Fruit fly (Drosophila melanogaster) whole organism, wandering third instar larva: ENCODE measurements around the gene Muc68Ca.

ENCODE experiments used
- Dif ChIP-seq: fragments of 200-275, 200-300 bp; sonication (Bioruptor generic); optimal IDR thresholded peaks from 2 replicates; lab custom pipeline; 2018; ENCODE audit warnings: missing biosample characterization, missing genetic modification characterization; ENCODE audit not compliant: partially characterized antibody
- GATAd ChIP-seq: sonication (Bioruptor generic); optimal IDR thresholded peaks from 2 replicates; lab custom pipeline; 2016; ENCODE audit warnings: missing biosample characterization, missing genetic modification characterization
- HLH106 ChIP-seq: fragments of 200-800 bp; optimal IDR thresholded peaks from 3 replicates; lab custom pipeline; 2019; ENCODE audit warnings: missing biosample characterization, mild to moderate bottlenecking, missing genetic modification characterization, moderate library complexity
- Hr83 ChIP-seq: fragments of 200-300 bp; sonication (Bioruptor generic); optimal IDR thresholded peaks from 2 replicates; lab custom pipeline; 2016; ENCODE audit warnings: missing biosample characterization, mild to moderate bottlenecking, missing genetic modification characterization, moderate library complexity; ENCODE audit not compliant: poor library complexity, severe bottlenecking
- Mio ChIP-seq: sonication (Bioruptor generic); optimal IDR thresholded peaks from 2 replicates; lab custom pipeline; 2016; ENCODE audit warnings: missing biosample characterization, missing genetic modification characterization
- dl ChIP-seq, 2 experiments: fragments of 175-275, 200-275 bp in 1 of 2; fragments of 200-275 bp in 1 of 2; sonication (Bioruptor generic); optimal IDR thresholded peaks; lab custom pipeline; 2018; ENCODE audit warnings: mild to moderate bottlenecking in 2 of 2, missing biosample characterization in 2 of 2, missing genetic modification characterization in 2 of 2, moderate library complexity in 2 of 2; ENCODE audit not compliant: partially characterized antibody in 2 of 2, insufficient read depth in 1 of 2
- ey ChIP-seq: fragments of 200-800 bp; sonication (Bioruptor generic); optimal IDR thresholded peaks from 2 replicates; lab custom pipeline; 2016; ENCODE audit warnings: missing biosample characterization, missing genetic modification characterization
- lola ChIP-seq: fragments of >200 bp; optimal IDR thresholded peaks from 2 replicates; lab custom pipeline; 2017; ENCODE audit warnings: missing biosample characterization, missing genetic modification characterization
- psq ChIP-seq: fragments of 200-800 bp; sonication (Bioruptor generic); optimal IDR thresholded peaks from 3 replicates; lab custom pipeline; 2017; ENCODE audit warnings: missing biosample characterization, mild to moderate bottlenecking, missing genetic modification characterization, moderate library complexity
- rgr ChIP-seq: fragments of 200-800 bp; sonication (Bioruptor generic); optimal IDR thresholded peaks from 3 replicates; lab custom pipeline; 2016; ENCODE audit warnings: missing biosample characterization, mild to moderate bottlenecking, missing genetic modification characterization
- tai ChIP-seq: sonication (Bioruptor generic); optimal IDR thresholded peaks from 2 replicates; lab custom pipeline; 2016; ENCODE audit warnings: missing biosample characterization, missing genetic modification characterization
- usp ChIP-seq: fragments of >200 bp; optimal IDR thresholded peaks from 2 replicates; lab custom pipeline; 2017; ENCODE audit warnings: missing biosample characterization, missing genetic modification characterization

DNA sequence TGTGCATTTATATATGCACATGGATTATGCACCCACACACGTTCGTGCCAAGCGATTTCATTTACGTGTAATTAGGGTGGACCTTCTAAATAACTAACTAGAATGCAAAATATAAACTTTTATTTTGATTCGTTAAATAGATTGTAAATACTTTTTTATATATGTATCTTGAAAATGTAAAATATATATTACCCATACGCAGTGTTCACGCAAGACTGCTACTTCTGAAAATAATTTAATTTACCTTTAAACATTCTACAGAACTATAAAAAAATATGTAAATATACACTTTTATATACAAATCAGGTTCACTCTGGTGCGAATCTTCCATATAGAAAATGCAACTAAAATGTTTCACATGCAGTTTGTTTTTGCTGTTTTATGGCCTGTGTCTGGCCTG is 26.1 kb downstream of the Muc68Ca start:
- no peak for TF ChIP-seq usp
- no peak for TF ChIP-seq Mio (GFP tag; lab: Kevin White, UChicago)
- peak; percentile 23 for TF ChIP-seq HLH106
- no peak for TF ChIP-seq Hr83 (GFP tag; lab: Kevin White, UChicago)
- no peak for TF ChIP-seq dl (GFP tag; optimal IDR thresholded peaks at IDR 0.05; lab: Kevin White, UChicago; ENCODE audit: insufficient read depth in 1 of 2, partially characterized antibody in 2 of 2)
- TF ChIP-seq psq (GFP tag; lab: Kevin White, UChicago) = no peak
- TF ChIP-seq GATAd = no peak
- TF ChIP-seq tai = no peak
- TF ChIP-seq ey (GFP tag; lab: Kevin White, UChicago) = no peak
- TF ChIP-seq rgr = no peak
- no peak for TF ChIP-seq lola (GFP tag; lab: Kevin White, UChicago)
- no peak for TF ChIP-seq Dif (GFP tag; lab: Kevin White, UChicago)
